Worm (Caenorhabditis elegans): ENCODE measurements around the gene AH9.6.

DNA sequence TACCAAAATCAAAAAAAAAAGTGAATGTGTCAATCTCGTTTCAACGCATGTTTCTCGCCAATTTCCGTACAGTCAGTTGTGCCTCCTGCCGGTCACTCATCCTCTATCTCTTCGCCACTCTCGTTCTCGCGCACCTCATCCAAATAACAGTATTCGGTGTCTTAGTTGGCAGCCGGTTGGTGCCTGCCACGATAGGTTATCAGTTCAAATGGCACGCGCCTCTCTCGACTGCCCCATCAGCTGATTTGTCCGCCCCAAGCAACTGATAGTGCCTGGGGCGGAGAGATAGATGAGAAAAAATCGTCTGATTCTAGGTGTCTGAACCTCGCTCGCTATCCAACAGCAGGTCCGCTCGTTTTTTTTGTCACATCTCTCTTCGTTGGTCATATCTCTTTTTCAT, 52.8 kb downstream of the AH9.6 start:
- TF ChIP-seq bed-2 (GFP tag; IDR thresholded peaks at IDR 0.05) (no peak), K11D2.4 (GFP tag; IDR thresholded peaks at IDR 0.05) (peak; percentile 52; the same call in 1 of the 2 replicates), C17E4.6 (GFP tag; IDR thresholded peaks at IDR 0.05) (no peak), F57A8.1 (GFP tag; optimal IDR thresholded peaks at IDR 0.05) (no peak), snpc-1.3 (tag; optimal IDR thresholded peaks at IDR 0.05; ENCODE audit: insufficient read depth) (no peak), ama-1 (optimal IDR thresholded peaks at IDR 0.05) (no peak), ama-1 (GFP tag; optimal IDR thresholded peaks at IDR 0.05) (no peak), unc-62 (GFP tag; optimal IDR thresholded peaks at IDR 0.05) (no peak)
